Worm (Caenorhabditis elegans): ENCODE data around the gene F48G7.12.

F48G7.12 gene

ce11 chrV:622902-623301 is 23.1 kb downstream of the F48G7.12 start, which contains the start of gene F48G7.5:
F48G7.5 (minus strand) TSS chrV:622935.
- TF ChIP-seq nfya-1 (tag; optimal IDR thresholded peaks at IDR 0.05) (no peak), K02D7.2 (tag; optimal IDR thresholded peaks at IDR 0.05) (no peak), C38D4.7 (GFP tag; optimal IDR thresholded peaks at IDR 0.05) (no peak), ahr-1 (tag; optimal IDR thresholded peaks at IDR 0.05) (no peak)

ce11 chrV:620987-621386 is 25.0 kb downstream of the F48G7.12 start:
- TF ChIP-seq ceh-2 (tag; optimal IDR thresholded peaks at IDR 0.05) (no peak), hlh-15 (tag; optimal IDR thresholded peaks at IDR 0.05) (no peak), rnt-1 (tag; optimal IDR thresholded peaks at IDR 0.05) (no peak), Y22D7AL.16 (tag; optimal IDR thresholded peaks at IDR 0.05) (no peak), pha-4 (tag; optimal IDR thresholded peaks at IDR 0.05) (no peak), nhr-11 (tag; optimal IDR thresholded peaks at IDR 0.05) (no peak), K09A11.1 (tag; optimal IDR thresholded peaks at IDR 0.05; ENCODE audit: insufficient read depth) (no peak), lin-11 (tag; optimal IDR thresholded peaks at IDR 0.05) (no peak), unc-86 (tag; optimal IDR thresholded peaks at IDR 0.05) (no peak), elt-4 (tag; optimal IDR thresholded peaks at IDR 0.05) (no peak), ceh-19 (GFP tag; optimal IDR thresholded peaks at IDR 0.05) (no peak)

- peak; percentile 14 for TF ChIP-seq ceh-18 (tag; optimal IDR thresholded peaks at IDR 0.05)
- no peak for TF ChIP-seq dmd-4 (tag; optimal IDR thresholded peaks at IDR 0.05; ENCODE audit: borderline replicate concordance)
- TF ChIP-seq Y22D7AL.16 (tag; optimal IDR thresholded peaks at IDR 0.05): no peak
- TF ChIP-seq ceh-19 (GFP tag; optimal IDR thresholded peaks at IDR 0.05): no peak
- peak; percentile 83 for TF ChIP-seq unc-55 (GFP tag; optimal IDR thresholded peaks at IDR 0.05)
- TF ChIP-seq pqm-1 (tag; optimal IDR thresholded peaks at IDR 0.05): no peak
- no peak for TF ChIP-seq eyg-1 (tag; optimal IDR thresholded peaks at IDR 0.05)
- TF ChIP-seq mec-3 (tag; optimal IDR thresholded peaks at IDR 0.05; ENCODE audit: borderline replicate concordance): no peak
- TF ChIP-seq ceh-9 (tag; optimal IDR thresholded peaks at IDR 0.05): no peak
These were observed 27.0 kb downstream of the F48G7.12 start, which contains the start of gene F48G7.4 for ce11 chrV:619054-619453. F48G7.4 (plus strand) TSS chrV:619453.

- TF ChIP-seq syd-9 (tag; optimal IDR thresholded peaks at IDR 0.05) (no peak), ceh-48 (tag; optimal IDR thresholded peaks at IDR 0.05) (no peak), C38D4.7 (GFP tag; optimal IDR thresholded peaks at IDR 0.05) (no peak), gmeb-2 (tag; optimal IDR thresholded peaks at IDR 0.05) (no peak), pag-3 (tag; optimal IDR thresholded peaks at IDR 0.05; ENCODE audit: borderline replicate concordance) (no peak), odd-2 (tag; optimal IDR thresholded peaks at IDR 0.05) (no peak), eyg-1 (tag; optimal IDR thresholded peaks at IDR 0.05) (no peak), tbx-7 (tag; optimal IDR thresholded peaks at IDR 0.05) (no peak), ceh-22 (tag; optimal IDR thresholded peaks at IDR 0.05) (no peak), elt-2 (tag; optimal IDR thresholded peaks at IDR 0.05) (no peak), rnt-1 (tag; optimal IDR thresholded peaks at IDR 0.05) (no peak)
These were observed 28.1 kb downstream of the F48G7.12 start for ce11 chrV:617917-618316.

ce11 chrV:615275-615674 is 30.8 kb downstream of the F48G7.12 start, which contains the start of gene F48G7.13:
F48G7.13 (plus strand) TSS chrV:615575.
- TF ChIP-seq ets-4 (tag; optimal IDR thresholded peaks at IDR 0.05) (no peak), C08G9.2 (tag; optimal IDR thresholded peaks at IDR 0.05) (no peak), elt-2 (tag; optimal IDR thresholded peaks at IDR 0.05) (no peak), unc-86 (tag; optimal IDR thresholded peaks at IDR 0.05) (no peak), rnt-1 (tag; optimal IDR thresholded peaks at IDR 0.05) (no peak), eyg-1 (tag; optimal IDR thresholded peaks at IDR 0.05) (no peak), hlh-15 (tag; optimal IDR thresholded peaks at IDR 0.05) (no peak), pha-2 (tag; optimal IDR thresholded peaks at IDR 0.05) (no peak)
